Worm (Caenorhabditis elegans) whole organism, L1 larva: Measurements from ENCODE around the gene nhr-129.

Experiments
- C04F5.9 ChIP-seq: sonication (generic microtip); optimal IDR thresholded peaks from 2 replicates; lab custom pipeline; 2016; ENCODE audit warnings: missing genetic modification characterization, missing compliant biosample characterization
- alr-1 ChIP-seq: fragments of 200-800 bp; sonication (Bioruptor generic); optimal IDR thresholded peaks from 2 replicates; lab custom pipeline; 2018; ENCODE audit warnings: borderline replicate concordance, mild to moderate bottlenecking, missing genetic modification characterization, missing compliant biosample characterization
- ama-1 ChIP-seq: fragments of 150-350 bp; optimal IDR thresholded peaks from 2 replicates; lab custom pipeline; 2014
- blmp-1 ChIP-seq: fragments of 150-350 bp; optimal IDR thresholded peaks from 2 replicates; lab custom pipeline; 2014; ENCODE audit warnings: missing biosample characterization, missing genetic modification characterization
- ceh-8 ChIP-seq: fragments of 200-800 bp; sonication (Bioruptor generic); optimal IDR thresholded peaks from 2 replicates; lab custom pipeline; 2018; ENCODE audit warnings: mild to moderate bottlenecking, missing genetic modification characterization, moderate library complexity, missing compliant biosample characterization
- ceh-82 ChIP-seq, 3 experiments: fragments of 150-350 bp in 1 of 3; sonication (generic microtip) in 2 of 3; optimal IDR thresholded peaks; 2 replicates each; lab custom pipeline; 2014 to 2017; ENCODE audit warnings: missing biosample characterization in 3 of 3, missing genetic modification characterization in 3 of 3
- ceh-88 ChIP-seq: fragments of 200-800 bp; sonication (Bioruptor generic); IDR thresholded peaks from 2 replicates; pipeline ENCODE4 v1.3.6; 2022; ENCODE audit warnings: missing genetic modification characterization, missing compliant biosample characterization
- ceh-90 ChIP-seq: sonication (generic microtip); optimal IDR thresholded peaks from 2 replicates; lab custom pipeline; 2016; ENCODE audit warnings: missing genetic modification characterization, missing compliant biosample characterization
- dpl-1 ChIP-seq, 3 experiments: fragments of 150-350 bp in 2 of 3; sonication (generic microtip) in 1 of 3; optimal IDR thresholded peaks; 2 replicates each; lab custom pipeline; 2014 to 2017; ENCODE audit warnings: missing biosample characterization in 3 of 3, missing genetic modification characterization in 3 of 3, missing genetic modification reagents in 3 of 3
- dsc-1 ChIP-seq: sonication (generic microtip); optimal IDR thresholded peaks from 2 replicates; lab custom pipeline; 2016; ENCODE audit warnings: mild to moderate bottlenecking, missing genetic modification characterization, missing compliant biosample characterization
- efl-1 ChIP-seq, 4 experiments: fragments of 150-350 bp; optimal IDR thresholded peaks in 3 of 4; peaks in 1 of 4; 1 replicate in 1 of 4; 2 replicates in 3 of 4; lab custom pipeline; 2014; ENCODE audit warnings: missing biosample characterization in 2 of 4, missing genetic modification characterization in 2 of 4, missing genetic modification reagents in 2 of 4
- egl-13 ChIP-seq: sonication (generic microtip); optimal IDR thresholded peaks from 2 replicates; lab custom pipeline; 2016; ENCODE audit warnings: missing genotype, missing genetic modification reagents, missing genetic modification characterization, missing compliant biosample characterization
- elt-2 ChIP-seq: sonication (generic microtip); optimal IDR thresholded peaks from 2 replicates; lab custom pipeline; 2016; ENCODE audit warnings: missing genetic modification characterization, mild to moderate bottlenecking, inconsistent platforms, missing compliant biosample characterization, missing genetic modification reagents
- elt-3 ChIP-seq, 6 experiments: fragments of 150-350 bp in 1 of 6; sonication (generic microtip); optimal IDR thresholded peaks; 2 replicates each; lab custom pipeline; 2017 to 2018; ENCODE audit warnings: missing biosample characterization in 6 of 6, missing genetic modification characterization in 6 of 6, inconsistent platforms in 1 of 6
- ets-5 ChIP-seq: fragments of 200-800 bp; sonication (Bioruptor generic); IDR thresholded peaks from 2 replicates; pipeline ENCODE4 v1.3.6; 2022; ENCODE audit warnings: missing genetic modification characterization, missing compliant biosample characterization
- fkh-10 ChIP-seq: sonication (generic microtip); optimal IDR thresholded peaks from 2 replicates; lab custom pipeline; 2017; ENCODE audit warnings: missing biosample characterization, missing genetic modification reagents, missing genetic modification characterization
- fos-1 ChIP-seq: fragments of 150-350 bp; optimal IDR thresholded peaks from 2 replicates; lab custom pipeline; 2014; ENCODE audit warnings: missing biosample characterization, missing genetic modification characterization
- grh-1 ChIP-seq: fragments of 200-800 bp; sonication (Bioruptor generic); IDR thresholded peaks from 2 replicates; pipeline ENCODE4 v1.3.6; 2022; ENCODE audit warnings: missing genetic modification reagents, missing genetic modification characterization, missing compliant biosample characterization
- hlh-17 ChIP-seq: fragments of 200-800 bp; sonication (Bioruptor generic); optimal IDR thresholded peaks from 2 replicates; lab custom pipeline; 2018; ENCODE audit warnings: missing genetic modification characterization, mild to moderate bottlenecking, missing compliant biosample characterization, moderate library complexity, borderline replicate concordance
- irx-1 ChIP-seq: sonication (generic microtip); optimal IDR thresholded peaks from 2 replicates; lab custom pipeline; 2016; ENCODE audit warnings: missing genetic modification characterization, missing compliant biosample characterization
- isw-1 ChIP-seq: fragments of 200-800 bp; sonication (Bioruptor generic); IDR thresholded peaks from 2 replicates; pipeline ENCODE4 v1.3.6; 2022; ENCODE audit warnings: missing genetic modification characterization, missing compliant biosample characterization
- jun-1 ChIP-seq: fragments of 150-350 bp; optimal IDR thresholded peaks from 2 replicates; lab custom pipeline; 2014; ENCODE audit warnings: missing biosample characterization, missing genetic modification reagents, missing genetic modification characterization
- lin-14 ChIP-seq: fragments of 200-800 bp; sonication (Bioruptor generic); optimal IDR thresholded peaks from 2 replicates; lab custom pipeline; 2018; ENCODE audit warnings: mild to moderate bottlenecking, missing genetic modification characterization, moderate library complexity, missing compliant biosample characterization
- lin-15B ChIP-seq: fragments of 150-350 bp; sonication (generic microtip); optimal IDR thresholded peaks from 3 replicates; lab custom pipeline; 2014; ENCODE audit warnings: missing biosample characterization, missing genetic modification characterization
- lin-35 ChIP-seq, 2 experiments: fragments of 150-350 bp; optimal IDR thresholded peaks; 2 replicates each; lab custom pipeline; 2014; ENCODE audit warnings: missing biosample characterization in 2 of 2, missing genetic modification characterization in 2 of 2, missing genetic modification reagents in 2 of 2
- lir-3 ChIP-seq: sonication (generic microtip); optimal IDR thresholded peaks from 2 replicates; lab custom pipeline; 2016; ENCODE audit warnings: mild to moderate bottlenecking, missing genetic modification characterization, moderate library complexity, missing compliant biosample characterization; ENCODE audit not compliant: poor library complexity
- lsy-2 ChIP-seq, 2 experiments: fragments of 150-350 bp; optimal IDR thresholded peaks; 2 replicates each; lab custom pipeline; 2014; ENCODE audit warnings: missing biosample characterization in 2 of 2, missing genetic modification characterization in 2 of 2
- mdl-1 ChIP-seq, 2 experiments: fragments of 150-350 bp; optimal IDR thresholded peaks; 2 replicates each; lab custom pipeline; 2014 to 2017; ENCODE audit warnings: missing biosample characterization in 2 of 2, missing genetic modification characterization in 2 of 2, inconsistent platforms in 1 of 2
- mef-2 ChIP-seq: fragments of 150-350 bp; optimal IDR thresholded peaks from 2 replicates; lab custom pipeline; 2014; ENCODE audit warnings: missing biosample characterization, missing genetic modification characterization
- mep-1 ChIP-seq: fragments of 150-350 bp; optimal IDR thresholded peaks from 2 replicates; lab custom pipeline; 2014; ENCODE audit warnings: missing biosample characterization, missing genetic modification characterization
- nhr-11 ChIP-seq: fragments of 150-350 bp; optimal IDR thresholded peaks from 2 replicates; lab custom pipeline; 2014; ENCODE audit warnings: missing biosample characterization, missing genetic modification characterization
- nhr-12 ChIP-seq: sonication (generic microtip); optimal IDR thresholded peaks from 2 replicates; lab custom pipeline; 2017; ENCODE audit warnings: missing biosample characterization, missing genetic modification characterization
- nhr-20 ChIP-seq: sonication (generic microtip); optimal IDR thresholded peaks from 2 replicates; lab custom pipeline; 2016; ENCODE audit warnings: mild to moderate bottlenecking, missing genetic modification characterization, missing compliant biosample characterization
- nhr-28 ChIP-seq: fragments of 150-350 bp; optimal IDR thresholded peaks from 2 replicates; lab custom pipeline; 2014; ENCODE audit warnings: missing biosample characterization, missing genetic modification characterization
- nhr-77 ChIP-seq: fragments of 150-350 bp; optimal IDR thresholded peaks from 2 replicates; lab custom pipeline; 2014; ENCODE audit warnings: missing biosample characterization, missing genetic modification characterization
- pag-3 ChIP-seq: sonication (generic microtip); optimal IDR thresholded peaks from 2 replicates; lab custom pipeline; 2017; ENCODE audit warnings: missing genetic modification characterization, mild to moderate bottlenecking, missing compliant biosample characterization, antibody characterized with exemption, borderline replicate concordance; ENCODE audit not compliant: insufficient read depth
- rnt-1 ChIP-seq: sonication (generic microtip); optimal IDR thresholded peaks from 2 replicates; lab custom pipeline; 2016; ENCODE audit warnings: mild to moderate bottlenecking, missing genetic modification characterization, moderate library complexity, missing compliant biosample characterization
- snpc-4 ChIP-seq: fragments of 150-350 bp; optimal IDR thresholded peaks from 2 replicates; lab custom pipeline; 2014; ENCODE audit warnings: missing biosample characterization, missing genetic modification characterization
- snu-23 ChIP-seq: sonication (generic microtip); optimal IDR thresholded peaks from 2 replicates; lab custom pipeline; 2016; ENCODE audit warnings: missing genetic modification characterization, missing compliant biosample characterization
- sox-4 ChIP-seq: sonication (generic microtip); optimal IDR thresholded peaks from 2 replicates; lab custom pipeline; 2016; ENCODE audit warnings: missing genetic modification characterization, missing compliant biosample characterization
- sptf-1 ChIP-seq: fragments of 150-350 bp; optimal IDR thresholded peaks from 2 replicates; lab custom pipeline; 2014; ENCODE audit warnings: missing biosample characterization, missing genetic modification characterization
- tbx-2 ChIP-seq: sonication (generic microtip); optimal IDR thresholded peaks from 2 replicates; lab custom pipeline; 2016; ENCODE audit warnings: missing genetic modification characterization, missing compliant biosample characterization
- tlp-1 ChIP-seq: fragments of 150-350 bp; optimal IDR thresholded peaks from 2 replicates; lab custom pipeline; 2014; ENCODE audit warnings: missing biosample characterization, missing genetic modification characterization
- unc-30 ChIP-seq: sonication (generic microtip); optimal IDR thresholded peaks from 2 replicates; lab custom pipeline; 2017; ENCODE audit warnings: missing biosample characterization, missing genetic modification characterization
- unc-62 ChIP-seq: fragments of 150-350 bp; optimal IDR thresholded peaks from 2 replicates; lab custom pipeline; 2014; ENCODE audit warnings: missing biosample characterization, missing genetic modification reagents, missing genetic modification characterization
- unc-98 ChIP-seq: fragments of 200-800 bp; sonication (Bioruptor generic); IDR thresholded peaks from 2 replicates; pipeline ENCODE4 v1.3.6; 2022; ENCODE audit warnings: missing genetic modification characterization, missing compliant biosample characterization
- vab-15 ChIP-seq: sonication (generic microtip); optimal IDR thresholded peaks from 2 replicates; lab custom pipeline; 2017; ENCODE audit warnings: missing genotype, mild to moderate bottlenecking, missing genetic modification characterization, missing compliant biosample characterization
- zag-1 ChIP-seq: fragments of 150-350 bp; optimal IDR thresholded peaks from 2 replicates; lab custom pipeline; 2014; ENCODE audit warnings: missing biosample characterization, missing genetic modification characterization
- zip-4 ChIP-seq: fragments of 200-800 bp; sonication (Bioruptor generic); optimal IDR thresholded peaks from 2 replicates; lab custom pipeline; 2018; ENCODE audit warnings: mild to moderate bottlenecking, missing genetic modification characterization, moderate library complexity, missing compliant biosample characterization
- ztf-11 ChIP-seq, 2 experiments: sonication (generic microtip); optimal IDR thresholded peaks; 2 replicates each; lab custom pipeline; 2016 to 2017; ENCODE audit warnings: missing genetic modification characterization in 2 of 2, missing biosample characterization in 1 of 2, missing compliant biosample characterization in 1 of 2
- ztf-4 ChIP-seq: fragments of 150-350 bp; optimal IDR thresholded peaks from 2 replicates; lab custom pipeline; 2014; ENCODE audit warnings: missing biosample characterization, missing genetic modification characterization

The nhr-129 gene

ce11 chrV:13330919-13331318 is at the start of gene nhr-129:
TSS of gene nhr-129 (minus strand) at chrV:13331019.
- TF ChIP-seq irx-1 (tag; lab: Kevin White, UChicago) (no peak), nhr-28 (tag; lab: Kevin White, UChicago) (no peak), elt-2 (no peak), vab-15 (tag; lab: Kevin White, UChicago) (no peak), snpc-4 (tag; lab: Kevin White, UChicago) (no peak), dsc-1 (tag; lab: Kevin White, UChicago) (no peak), ets-5 (GFP tag; lab: Robert Waterston, UW) (no peak)

- no peak for TF ChIP-seq fos-1
- TF ChIP-seq lin-15B: no peak
- TF ChIP-seq unc-98 (GFP tag; lab: Robert Waterston, UW): no peak
- no peak for TF ChIP-seq tlp-1 (tag; lab: Kevin White, UChicago)
- TF ChIP-seq dpl-1 (GFP tag; optimal IDR thresholded peaks at IDR 0.05; lab: Kevin White, UChicago): peak; percentile 26 to 74 (median 51)
- no peak for TF ChIP-seq ama-1 (lab: Kevin White, UChicago)
- TF ChIP-seq lir-3 (tag; lab: Kevin White, UChicago): no peak
- TF ChIP-seq nhr-77 (tag; lab: Kevin White, UChicago): no peak
- TF ChIP-seq ceh-82 (tag; optimal IDR thresholded peaks at IDR 0.05; lab: Kevin White, UChicago): peak in 1 of 3 experiments; percentile 19
- TF ChIP-seq efl-1 (optimal IDR thresholded peaks at IDR 0.05; lab: Kevin White, UChicago): peak; percentile 16 to 47
- TF ChIP-seq efl-1 (GFP tag; optimal IDR thresholded peaks at IDR 0.05 in 1 of 2; lab: Kevin White, UChicago): peak in 1 of 2 experiments; percentile 95
- TF ChIP-seq zag-1 (tag; lab: Kevin White, UChicago): no peak
- TF ChIP-seq pag-3 (tag; lab: Kevin White, UChicago): no peak
- peak; percentile 26 for TF ChIP-seq nhr-11 (tag; lab: Kevin White, UChicago)
- no peak for TF ChIP-seq isw-1 (GFP tag; lab: Robert Waterston, UW)
- no peak for TF ChIP-seq unc-30 (tag; lab: Kevin White, UChicago)
- TF ChIP-seq sptf-1 (tag; lab: Kevin White, UChicago): no peak
- peak in 1 of 2 experiments; percentile 92 for TF ChIP-seq mdl-1 (tag; optimal IDR thresholded peaks at IDR 0.05; lab: Kevin White, UChicago)
- no peak for TF ChIP-seq ztf-4 (tag; lab: Kevin White, UChicago)
- no peak for TF ChIP-seq fkh-10 (GFP tag; lab: Kevin White, UChicago)
- TF ChIP-seq elt-3 (tag; optimal IDR thresholded peaks at IDR 0.05; lab: Kevin White, UChicago): peak; percentile 39 to 96 (median 91)
- no peak for TF ChIP-seq egl-13 (tag; lab: Kevin White, UChicago)
- peak; percentile 96 for TF ChIP-seq lin-14
- no peak for TF ChIP-seq mef-2 (tag; lab: Kevin White, UChicago)
- peak; percentile 89 for TF ChIP-seq nhr-20
- TF ChIP-seq nhr-12: no peak
- TF ChIP-seq mep-1 (tag; lab: Kevin White, UChicago): peak; percentile 69
- no peak for TF ChIP-seq alr-1 (tag; lab: Kevin White, UChicago)
- peak; percentile 57 to 82 for TF ChIP-seq lsy-2 (tag; optimal IDR thresholded peaks at IDR 0.05; lab: Kevin White, UChicago)
- TF ChIP-seq hlh-17 (GFP tag; lab: Kevin White, UChicago): no peak
- TF ChIP-seq unc-62: no peak
- TF ChIP-seq ceh-88: no peak
- TF ChIP-seq dsc-1 (tag; lab: Kevin White, UChicago): no peak
- peak; percentile 72 for TF ChIP-seq tbx-2 (tag; lab: Kevin White, UChicago)
- TF ChIP-seq zip-4 (GFP tag; lab: Kevin White, UChicago): peak; percentile 31
- no peak for TF ChIP-seq ceh-90
- TF ChIP-seq lin-35 (GFP tag; optimal IDR thresholded peaks at IDR 0.05; lab: Kevin White, UChicago): peak; percentile 40 to 82
- TF ChIP-seq C04F5.9 (tag; lab: Kevin White, UChicago): no peak
- peak; percentile 82 for TF ChIP-seq snu-23
- TF ChIP-seq jun-1 (tag; lab: Kevin White, UChicago): no peak
- TF ChIP-seq grh-1 (GFP tag; lab: Robert Waterston, UW): peak; percentile 100
- TF ChIP-seq sox-4 (tag; lab: Kevin White, UChicago): no peak
- TF ChIP-seq blmp-1: peak; percentile 86
- peak; percentile 36 for TF ChIP-seq rnt-1
- TF ChIP-seq ceh-8 (GFP tag; lab: Kevin White, UChicago): no peak
- TF ChIP-seq ztf-11 (tag; optimal IDR thresholded peaks at IDR 0.05; lab: Kevin White, UChicago): no peak
Measured at ce11 chrV:13380178-13380577, 49.4 kb upstream of the nhr-129 start, which contains the start of gene ifbp-1. TSS of gene ifbp-1 (minus strand) at chrV:13380262.
